1 fruit fly cellular context compared by ENCODE assay signal in genomic region chr2L:72752-73435, dm6.
TF ChIP-seq lines count a peak whose summit lies in the region.

No protein-coding gene starts in this region.

TF ChIP-seq in whole organism, embryonic, 481 proteins besides CTCF, POLR2A, EP300 and RAD21 (continued from another document and continues in another):
- TF ChIP-seq CG12071 (GFP tag; optimal IDR thresholded peaks at IDR 0.05; lab: Kevin White, UChicago) = peak; percentile 27
- peak; percentile 18; the same call in 1 of the 3 replicates for TF ChIP-seq CG14050 (GFP tag; IDR thresholded peaks at IDR 0.05; lab: Robert Waterston, UW)
- TF ChIP-seq Oli (tag; optimal IDR thresholded peaks at IDR 0.05; lab: Kevin White, UChicago) = no peak
- TF ChIP-seq wek (GFP tag; optimal IDR thresholded peaks at IDR 0.05; lab: Kevin White, UChicago) = no peak
- TF ChIP-seq Hr3 (GFP tag; optimal IDR thresholded peaks at IDR 0.05; lab: Kevin White, UChicago) = peak; percentile 55
- TF ChIP-seq hb (GFP tag; IDR thresholded peaks at IDR 0.05; lab: Robert Waterston, UW; ENCODE audit: partially characterized antibody) = no peak
- TF ChIP-seq Hmr (GFP tag; optimal IDR thresholded peaks at IDR 0.05; lab: Kevin White, UChicago) = peak; percentile 70
- peak; percentile 62; the same call in 2 of the 3 replicates for TF ChIP-seq dysf (GFP tag; IDR thresholded peaks at IDR 0.05; lab: Robert Waterston, UW)
- TF ChIP-seq Rx (GFP tag; IDR thresholded peaks at IDR 0.05; lab: Robert Waterston, UW) = peak; percentile 39; the same call in 1 of the 2 replicates
- TF ChIP-seq ci (GFP tag; IDR thresholded peaks at IDR 0.05; lab: Robert Waterston, UW) = peak; percentile 73; the same call in 2 of the 3 replicates
- TF ChIP-seq Xbp1 (GFP tag; optimal IDR thresholded peaks at IDR 0.05; lab: Kevin White, UChicago) = peak; percentile 58
- no peak for TF ChIP-seq Eip74EF (GFP tag; optimal IDR thresholded peaks at IDR 0.05; lab: Kevin White, UChicago)
- no peak for TF ChIP-seq danr (GFP tag; IDR thresholded peaks at IDR 0.05; lab: Robert Waterston, UW)
- TF ChIP-seq CG15073 (GFP tag; optimal IDR thresholded peaks at IDR 0.05; lab: Kevin White, UChicago) = peak; percentile 99
- TF ChIP-seq CG4360 (GFP tag; IDR thresholded peaks at IDR 0.05; lab: Robert Waterston, UW) = no peak
- TF ChIP-seq Mes4 (GFP tag; optimal IDR thresholded peaks at IDR 0.05; lab: Kevin White, UChicago) = peak; percentile 43
- peak; percentile 64; the same call in 2 of the 3 replicates for TF ChIP-seq Mrtf (GFP tag; IDR thresholded peaks at IDR 0.05; lab: Robert Waterston, UW)
- TF ChIP-seq CG18764 (GFP tag; optimal IDR thresholded peaks at IDR 0.05; lab: Kevin White, UChicago) = no peak
- TF ChIP-seq ftz-f1 (GFP tag; optimal IDR thresholded peaks at IDR 0.05; lab: Kevin White, UChicago) = no peak
- no peak for TF ChIP-seq CG8359 (GFP tag; optimal IDR thresholded peaks at IDR 0.05; lab: Kevin White, UChicago; ENCODE audit: borderline replicate concordance)
- no peak for TF ChIP-seq CG5180 (GFP tag; optimal IDR thresholded peaks at IDR 0.05; lab: Kevin White, UChicago)
- no peak for TF ChIP-seq pfk (GFP tag; optimal IDR thresholded peaks at IDR 0.05; lab: Kevin White, UChicago)
- TF ChIP-seq TFAM (GFP tag; optimal IDR thresholded peaks at IDR 0.05; lab: Kevin White, UChicago) = no peak
- peak; percentile 30 for TF ChIP-seq CG4854 (GFP tag; optimal IDR thresholded peaks at IDR 0.05; lab: Kevin White, UChicago)
- TF ChIP-seq CG11456 (GFP tag; IDR thresholded peaks at IDR 0.05; lab: Robert Waterston, UW) = no peak; the same call in 1 of the 3 replicates
- no peak for TF ChIP-seq gem (tag; optimal IDR thresholded peaks at IDR 0.05; lab: Kevin White, UChicago)
- TF ChIP-seq vvl (GFP tag; IDR thresholded peaks at IDR 0.05; lab: Robert Waterston, UW) = peak; percentile 88
- TF ChIP-seq Atf6 (GFP tag; IDR thresholded peaks at IDR 0.05; lab: Robert Waterston, UW) = no peak
- no peak for TF ChIP-seq CG6689 (GFP tag; IDR thresholded peaks at IDR 0.05; lab: Robert Waterston, UW)
- TF ChIP-seq CG8388 (GFP tag; optimal IDR thresholded peaks at IDR 0.05; lab: Kevin White, UChicago) = no peak
- TF ChIP-seq ato (GFP tag; IDR thresholded peaks at IDR 0.05; lab: Robert Waterston, UW; ENCODE audit: partially characterized antibody) = peak; percentile 36
- TF ChIP-seq unpg (GFP tag; optimal IDR thresholded peaks at IDR 0.05; lab: Kevin White, UChicago) = peak; percentile 49
- TF ChIP-seq CG17912 (GFP tag; optimal IDR thresholded peaks at IDR 0.05; lab: Kevin White, UChicago) = peak; percentile 78
- TF ChIP-seq onecut (GFP tag; IDR thresholded peaks at IDR 0.05; lab: Robert Waterston, UW) = peak; percentile 41
- TF ChIP-seq pum (GFP tag; optimal IDR thresholded peaks at IDR 0.05; lab: Kevin White, UChicago) = peak; percentile 18
- TF ChIP-seq trh (GFP tag; optimal IDR thresholded peaks at IDR 0.05; lab: Kevin White, UChicago) = no peak
- no peak for TF ChIP-seq ap (GFP tag; IDR thresholded peaks at IDR 0.05; lab: Robert Waterston, UW)
- peak; percentile 55 for TF ChIP-seq Dp (GFP tag; optimal IDR thresholded peaks at IDR 0.05; lab: Kevin White, UChicago)
- TF ChIP-seq eyg (GFP tag; optimal IDR thresholded peaks at IDR 0.05; lab: Kevin White, UChicago) = no peak
- peak; percentile 56 for TF ChIP-seq CG18599 (GFP tag; optimal IDR thresholded peaks at IDR 0.05; lab: Kevin White, UChicago)
- TF ChIP-seq abd-A (tag; optimal IDR thresholded peaks at IDR 0.05; lab: Kevin White, UChicago) = peak; percentile 99
- TF ChIP-seq CG1647 (GFP tag; optimal IDR thresholded peaks at IDR 0.05; lab: Kevin White, UChicago) = no peak
- TF ChIP-seq gcm2 (GFP tag; optimal IDR thresholded peaks at IDR 0.05; lab: Kevin White, UChicago) = no peak
- 0 out of 2 replicates have a peak, but pooled peaks have one; percentile 44 for TF ChIP-seq ranshi (GFP tag; IDR thresholded peaks at IDR 0.05; lab: Robert Waterston, UW)
- peak; percentile 68; the same call in 2 of the 4 replicates for TF ChIP-seq Dll (GFP tag; IDR thresholded peaks at IDR 0.05; lab: Robert Waterston, UW; ENCODE audit: partially characterized antibody)
- no peak for TF ChIP-seq org-1 (GFP tag; optimal IDR thresholded peaks at IDR 0.05; lab: Kevin White, UChicago)
- TF ChIP-seq esg (GFP tag; conservative IDR thresholded peaks at IDR 0.05; lab: Robert Waterston, UW) = no peak
- TF ChIP-seq slou (GFP tag; optimal IDR thresholded peaks at IDR 0.05; lab: Kevin White, UChicago) = no peak
- peak; percentile 67 for TF ChIP-seq CHES-1-like (GFP tag; optimal IDR thresholded peaks at IDR 0.05; lab: Kevin White, UChicago)
- TF ChIP-seq zen (tag; optimal IDR thresholded peaks at IDR 0.05; lab: Kevin White, UChicago) = no peak
- peak; percentile 46 for TF ChIP-seq sug (tag; optimal IDR thresholded peaks at IDR 0.05; lab: Kevin White, UChicago)
- TF ChIP-seq az2 (GFP tag; optimal IDR thresholded peaks at IDR 0.05; lab: Kevin White, UChicago) = peak; percentile 55
- no peak for TF ChIP-seq Side (GFP tag; optimal IDR thresholded peaks at IDR 0.05; lab: Kevin White, UChicago)
- peak; percentile 41 for TF ChIP-seq Meics (GFP tag; optimal IDR thresholded peaks at IDR 0.05; lab: Kevin White, UChicago)
- peak; percentile 95 for TF ChIP-seq CG12155 (GFP tag; optimal IDR thresholded peaks at IDR 0.05; lab: Kevin White, UChicago)
- TF ChIP-seq Deaf1 (tag; optimal IDR thresholded peaks at IDR 0.05; lab: Kevin White, UChicago) = no peak
- TF ChIP-seq Asciz (GFP tag; optimal IDR thresholded peaks at IDR 0.05; lab: Kevin White, UChicago) = peak; percentile 24
- no peak for TF ChIP-seq CG31388 (GFP tag; optimal IDR thresholded peaks at IDR 0.05; lab: Kevin White, UChicago)
- TF ChIP-seq CG2120 (GFP tag; optimal IDR thresholded peaks at IDR 0.05; lab: Kevin White, UChicago) = peak; percentile 44
- TF ChIP-seq CG33213 (GFP tag; optimal IDR thresholded peaks at IDR 0.05; lab: Kevin White, UChicago) = peak; percentile 72
- peak; percentile 84 for TF ChIP-seq CG13624 (GFP tag; optimal IDR thresholded peaks at IDR 0.05; lab: Kevin White, UChicago)
- TF ChIP-seq CG10147 (GFP tag; optimal IDR thresholded peaks at IDR 0.05; lab: Kevin White, UChicago) = peak; percentile 8
- TF ChIP-seq CG1529 (GFP tag; optimal IDR thresholded peaks at IDR 0.05; lab: Kevin White, UChicago) = no peak
- TF ChIP-seq CG2199 (GFP tag; IDR thresholded peaks at IDR 0.05; lab: Robert Waterston, UW) = 0 out of 3 replicates have a peak, but pooled peaks have one; percentile 62
- peak; percentile 70 for TF ChIP-seq caup (GFP tag; optimal IDR thresholded peaks at IDR 0.05; lab: Kevin White, UChicago; ENCODE audit: severe bottlenecking)
- TF ChIP-seq en (GFP tag; optimal IDR thresholded peaks at IDR 0.05; lab: Kevin White, UChicago) = peak; percentile 7
- peak; percentile 82; the same call in 1 of the 2 replicates for TF ChIP-seq CG32532 (GFP tag; IDR thresholded peaks at IDR 0.05; lab: Robert Waterston, UW)
- TF ChIP-seq Awh (GFP tag; IDR thresholded peaks at IDR 0.05; lab: Robert Waterston, UW) = no peak
- peak; percentile 27 for TF ChIP-seq CG12744 (GFP tag; optimal IDR thresholded peaks at IDR 0.05; lab: Kevin White, UChicago)
- TF ChIP-seq CG4707 (GFP tag; optimal IDR thresholded peaks at IDR 0.05; lab: Kevin White, UChicago) = no peak
- TF ChIP-seq lab (GFP tag; optimal IDR thresholded peaks at IDR 0.05; lab: Kevin White, UChicago) = peak; percentile 66
- TF ChIP-seq CG12104 (GFP tag; optimal IDR thresholded peaks at IDR 0.05; lab: Kevin White, UChicago) = no peak
- no peak for TF ChIP-seq CG9797 (GFP tag; optimal IDR thresholded peaks at IDR 0.05; lab: Kevin White, UChicago)
- TF ChIP-seq jing (GFP tag; optimal IDR thresholded peaks at IDR 0.05; lab: Kevin White, UChicago) = no peak
- TF ChIP-seq sob (GFP tag; IDR thresholded peaks at IDR 0.05; lab: Robert Waterston, UW) = peak; percentile 61
- TF ChIP-seq jigr1 (GFP tag; IDR thresholded peaks at IDR 0.05; lab: Robert Waterston, UW) = no peak
- 0 out of 2 replicates have a peak, but pooled peaks have one; percentile 56 for TF ChIP-seq seq (GFP tag; IDR thresholded peaks at IDR 0.05; lab: Robert Waterston, UW)
- TF ChIP-seq CG30403 (GFP tag; optimal IDR thresholded peaks at IDR 0.05; lab: Kevin White, UChicago) = peak; percentile 65
- TF ChIP-seq NFAT (GFP tag; IDR thresholded peaks at IDR 0.05; lab: Robert Waterston, UW) = peak; percentile 73; the same call in 1 of the 2 replicates
- no peak for TF ChIP-seq Trl (optimal IDR thresholded peaks at IDR 0.05; lab: Kevin White, UChicago)
- TF ChIP-seq Trl (GFP tag; optimal IDR thresholded peaks at IDR 0.05; lab: Kevin White, UChicago) = peak; percentile 40
- peak; percentile 49; the same call in 1 of the 2 replicates for TF ChIP-seq CG32767 (GFP tag; IDR thresholded peaks at IDR 0.05; lab: Robert Waterston, UW)
- TF ChIP-seq CoRest (tag; optimal IDR thresholded peaks at IDR 0.05; lab: Kevin White, UChicago) = peak; percentile 8
- no peak for TF ChIP-seq emc (GFP tag; optimal IDR thresholded peaks at IDR 0.05; lab: Kevin White, UChicago)
- no peak for TF ChIP-seq CG14667 (GFP tag; IDR thresholded peaks at IDR 0.05; lab: Robert Waterston, UW)
- TF ChIP-seq slbo (GFP tag; IDR thresholded peaks at IDR 0.05; lab: Robert Waterston, UW) = peak; percentile 65
- peak; percentile 36 for TF ChIP-seq CG17359 (tag; optimal IDR thresholded peaks at IDR 0.05; lab: Kevin White, UChicago)
- TF ChIP-seq mirr (GFP tag; optimal IDR thresholded peaks at IDR 0.05; lab: Kevin White, UChicago) = peak; percentile 54
- peak; percentile 64; the same call in 2 of the 3 replicates for TF ChIP-seq zen2 (GFP tag; IDR thresholded peaks at IDR 0.05; lab: Robert Waterston, UW; ENCODE audit: partially characterized antibody)
- TF ChIP-seq D19B (GFP tag; optimal IDR thresholded peaks at IDR 0.05; lab: Kevin White, UChicago) = no peak
- TF ChIP-seq CG12942 (GFP tag; optimal IDR thresholded peaks at IDR 0.05; lab: Kevin White, UChicago) = no peak
- 0 out of 2 replicates have a peak, but pooled peaks have one; percentile 6 for TF ChIP-seq peb (GFP tag; IDR thresholded peaks at IDR 0.05; lab: Robert Waterston, UW)
- TF ChIP-seq nerfin-1 (tag; optimal IDR thresholded peaks at IDR 0.05; lab: Kevin White, UChicago) = no peak
- peak; percentile 33 for TF ChIP-seq ind (GFP tag; optimal IDR thresholded peaks at IDR 0.05; lab: Kevin White, UChicago)
- TF ChIP-seq amos (GFP tag; IDR thresholded peaks at IDR 0.05; lab: Robert Waterston, UW; ENCODE audit: partially characterized antibody) = peak; percentile 68; the same call in 1 of the 2 replicates
- TF ChIP-seq ase (GFP tag; IDR thresholded peaks at IDR 0.05; lab: Robert Waterston, UW) = 0 out of 3 replicates have a peak, but pooled peaks have one; percentile 51
- TF ChIP-seq grau (tag; optimal IDR thresholded peaks at IDR 0.05; lab: Kevin White, UChicago) = peak; percentile 32
- peak; percentile 22 for TF ChIP-seq CG9817 (tag; optimal IDR thresholded peaks at IDR 0.05; lab: Kevin White, UChicago)
- peak; percentile 70 for TF ChIP-seq Lhr (GFP tag; optimal IDR thresholded peaks at IDR 0.05; lab: Kevin White, UChicago)
- TF ChIP-seq CG5953 (GFP tag; IDR thresholded peaks at IDR 0.05; lab: Robert Waterston, UW) = no peak
- peak; percentile 5 for TF ChIP-seq tx (GFP tag; optimal IDR thresholded peaks at IDR 0.05; lab: Kevin White, UChicago)
- TF ChIP-seq CG6272 (GFP tag; IDR thresholded peaks at IDR 0.05; lab: Robert Waterston, UW) = no peak
- TF ChIP-seq CG3281 (GFP tag; optimal IDR thresholded peaks at IDR 0.05; lab: Kevin White, UChicago) = peak; percentile 97
- peak; percentile 35 for TF ChIP-seq Chrac-16 (GFP tag; optimal IDR thresholded peaks at IDR 0.05; lab: Kevin White, UChicago)
- TF ChIP-seq CG12659 (GFP tag; optimal IDR thresholded peaks at IDR 0.05; lab: Kevin White, UChicago) = peak; percentile 30
- peak in 1 of 2 experiments; percentile 41 for TF ChIP-seq chif (GFP tag; optimal IDR thresholded peaks at IDR 0.05; lab: Kevin White, UChicago)
- TF ChIP-seq CG3163 (GFP tag; optimal IDR thresholded peaks at IDR 0.05; lab: Kevin White, UChicago) = peak; percentile 29
- no peak for TF ChIP-seq sqz (GFP tag; optimal IDR thresholded peaks at IDR 0.05; lab: Kevin White, UChicago)
- no peak for TF ChIP-seq rib (GFP tag; IDR thresholded peaks at IDR 0.05; lab: Robert Waterston, UW)
- TF ChIP-seq CG2712 (tag; optimal IDR thresholded peaks at IDR 0.05; lab: Kevin White, UChicago) = peak; percentile 30
- no peak for TF ChIP-seq CG43689 (GFP tag; IDR thresholded peaks at IDR 0.05; lab: Robert Waterston, UW)
- peak; percentile 40 for TF ChIP-seq tin (GFP tag; optimal IDR thresholded peaks at IDR 0.05; lab: Kevin White, UChicago)
- TF ChIP-seq E2f2 (GFP tag; IDR thresholded peaks at IDR 0.05; lab: Robert Waterston, UW) = peak; percentile 72
- peak; percentile 57; the same call in 1 of the 2 replicates for TF ChIP-seq tna (GFP tag; IDR thresholded peaks at IDR 0.05; lab: Robert Waterston, UW; ENCODE audit: partially characterized antibody)
- TF ChIP-seq exex (tag; optimal IDR thresholded peaks at IDR 0.05; lab: Kevin White, UChicago) = peak; percentile 79
- no peak for TF ChIP-seq CG3726 (GFP tag; IDR thresholded peaks at IDR 0.05; lab: Robert Waterston, UW)
- peak; percentile 47 for TF ChIP-seq CG11504 (tag; optimal IDR thresholded peaks at IDR 0.05; lab: Kevin White, UChicago)
- no peak for TF ChIP-seq Gug (GFP tag; IDR thresholded peaks at IDR 0.05; lab: Robert Waterston, UW)
- TF ChIP-seq hbn (GFP tag; IDR thresholded peaks at IDR 0.05; lab: Robert Waterston, UW; ENCODE audit: partially characterized antibody) = peak; percentile 38
- TF ChIP-seq chinmo (GFP tag; IDR thresholded peaks at IDR 0.05; lab: Robert Waterston, UW; ENCODE audit: partially characterized antibody) = peak; percentile 90; the same call in 3 of the 4 replicates
- no peak for TF ChIP-seq Neu2 (GFP tag; optimal IDR thresholded peaks at IDR 0.05; lab: Kevin White, UChicago; ENCODE audit: borderline replicate concordance)
- peak; percentile 38 for TF ChIP-seq her (GFP tag; optimal IDR thresholded peaks at IDR 0.05; lab: Kevin White, UChicago)
- peak; percentile 25 for TF ChIP-seq CG10654 (GFP tag; optimal IDR thresholded peaks at IDR 0.05; lab: Kevin White, UChicago)
- TF ChIP-seq lola (GFP tag; optimal IDR thresholded peaks at IDR 0.05; lab: Kevin White, UChicago) = no peak
- TF ChIP-seq h (optimal IDR thresholded peaks at IDR 0.05; lab: Kevin White, UChicago) = no peak
- TF ChIP-seq jumu (GFP tag; optimal IDR thresholded peaks at IDR 0.05; lab: Kevin White, UChicago) = no peak
- TF ChIP-seq sisA (GFP tag; IDR thresholded peaks at IDR 0.05; lab: Robert Waterston, UW) = no peak
- peak; percentile 78 for TF ChIP-seq Sry-δ (GFP tag; optimal IDR thresholded peaks at IDR 0.05; lab: Kevin White, UChicago)
- peak; percentile 39; the same call in 1 of the 3 replicates for TF ChIP-seq HLH4C (GFP tag; IDR thresholded peaks at IDR 0.05; lab: Robert Waterston, UW; ENCODE audit: partially characterized antibody)
